Worm (Caenorhabditis elegans) whole organism, late embryonic: ENCODE results near the gene clec-5.

ENCODE experiments used
- C08G9.2 ChIP-seq: sonication (generic microtip); optimal IDR thresholded peaks from 2 replicates; lab custom pipeline; 2016; ENCODE audit warnings: mild to moderate bottlenecking, missing genetic modification characterization, moderate library complexity, missing compliant biosample characterization
- C38D4.7 ChIP-seq: fragments of 200-800 bp; sonication (Bioruptor generic); optimal IDR thresholded peaks from 2 replicates; lab custom pipeline; 2018; ENCODE audit warnings: mild to moderate bottlenecking, missing genetic modification characterization, moderate library complexity, missing compliant biosample characterization
- T23F11.4 ChIP-seq: fragments of 200-800 bp; sonication (Bioruptor generic); optimal IDR thresholded peaks from 2 replicates; lab custom pipeline; 2018; ENCODE audit warnings: mild to moderate bottlenecking, missing genetic modification characterization, missing compliant biosample characterization
- ama-1 ChIP-seq: fragments of 150-350 bp; optimal IDR thresholded peaks from 2 replicates; lab custom pipeline; 2014
- ceh-14 ChIP-seq: sonication (generic microtip); optimal IDR thresholded peaks from 2 replicates; lab custom pipeline; 2016; ENCODE audit warnings: missing genotype, missing genetic modification characterization, missing compliant biosample characterization
- ceh-2 ChIP-seq: sonication (generic microtip); optimal IDR thresholded peaks from 2 replicates; lab custom pipeline; 2016; ENCODE audit warnings: missing genotype, missing genetic modification characterization, missing compliant biosample characterization
- ceh-24 ChIP-seq: sonication (generic microtip); optimal IDR thresholded peaks from 2 replicates; lab custom pipeline; 2016; ENCODE audit warnings: mild to moderate bottlenecking, missing genetic modification characterization, missing compliant biosample characterization
- ceh-31 ChIP-seq: sonication (generic microtip); optimal IDR thresholded peaks from 2 replicates; lab custom pipeline; 2016; ENCODE audit warnings: missing genetic modification characterization, missing compliant biosample characterization
- ceh-45 ChIP-seq: fragments of 200-800 bp; sonication (Bioruptor generic); IDR thresholded peaks from 2 replicates; pipeline ENCODE4 v1.3.6; 2022; ENCODE audit warnings: missing genetic modification reagents, missing genetic modification characterization, missing compliant biosample characterization
- ceh-48 ChIP-seq: sonication (generic microtip); optimal IDR thresholded peaks from 2 replicates; lab custom pipeline; 2016; ENCODE audit warnings: missing genetic modification characterization, inconsistent platforms, missing compliant biosample characterization
- ceh-9 ChIP-seq: sonication (generic microtip); optimal IDR thresholded peaks from 2 replicates; lab custom pipeline; 2016; ENCODE audit warnings: mild to moderate bottlenecking, missing genetic modification characterization, inconsistent platforms, missing compliant biosample characterization
- che-1 ChIP-seq: sonication (generic microtip); optimal IDR thresholded peaks from 2 replicates; lab custom pipeline; 2016; ENCODE audit warnings: mild to moderate bottlenecking, missing genetic modification characterization, missing compliant biosample characterization
- dmd-4 ChIP-seq: sonication (generic microtip); optimal IDR thresholded peaks from 2 replicates; lab custom pipeline; 2016; ENCODE audit warnings: borderline replicate concordance, missing genetic modification characterization, missing compliant biosample characterization
- dve-1 ChIP-seq: sonication (generic microtip); optimal IDR thresholded peaks from 2 replicates; lab custom pipeline; 2017; ENCODE audit warnings: antibody characterized with exemption, mild to moderate bottlenecking, missing genetic modification characterization, missing compliant biosample characterization
- elt-2 ChIP-seq: sonication (generic microtip); optimal IDR thresholded peaks from 2 replicates; lab custom pipeline; 2016; ENCODE audit warnings: missing genetic modification reagents, missing genetic modification characterization, missing compliant biosample characterization
- ets-4 ChIP-seq: sonication (generic microtip); optimal IDR thresholded peaks from 2 replicates; lab custom pipeline; 2016; ENCODE audit warnings: missing genetic modification characterization, missing compliant biosample characterization
- eyg-1 ChIP-seq: sonication (generic microtip); optimal IDR thresholded peaks from 2 replicates; lab custom pipeline; 2016; ENCODE audit warnings: missing genotype, missing genetic modification characterization, missing compliant biosample characterization
- fkh-6 ChIP-seq: sonication (generic microtip); optimal IDR thresholded peaks from 2 replicates; lab custom pipeline; 2016; ENCODE audit warnings: missing genetic modification characterization, missing compliant biosample characterization
- hlh-13 ChIP-seq: fragments of 200-800 bp; sonication (Bioruptor generic); optimal IDR thresholded peaks from 2 replicates; lab custom pipeline; 2018; ENCODE audit warnings: mild to moderate bottlenecking, missing genetic modification characterization, missing compliant biosample characterization
- hlh-6 ChIP-seq: sonication (generic microtip); optimal IDR thresholded peaks from 2 replicates; lab custom pipeline; 2016; ENCODE audit warnings: missing genotype, missing genetic modification characterization, missing compliant biosample characterization
- hlh-8 ChIP-seq: sonication (generic microtip); optimal IDR thresholded peaks from 2 replicates; lab custom pipeline; 2016; ENCODE audit warnings: missing genotype, missing genetic modification characterization, missing compliant biosample characterization
- lim-6 ChIP-seq: sonication (generic microtip); optimal IDR thresholded peaks from 2 replicates; lab custom pipeline; 2016; ENCODE audit warnings: missing genetic modification characterization, missing compliant biosample characterization
- madf-2 ChIP-seq: sonication (generic microtip); optimal IDR thresholded peaks from 2 replicates; lab custom pipeline; 2017; ENCODE audit warnings: missing genetic modification characterization, missing compliant biosample characterization
- nfya-1 ChIP-seq: sonication (generic microtip); optimal IDR thresholded peaks from 2 replicates; lab custom pipeline; 2017; ENCODE audit warnings: missing genetic modification characterization, mild to moderate bottlenecking, missing compliant biosample characterization, antibody characterized with exemption, moderate library complexity
- nhr-232 ChIP-seq: sonication (generic microtip); optimal IDR thresholded peaks from 2 replicates; lab custom pipeline; 2016; ENCODE audit warnings: missing genetic modification characterization, missing compliant biosample characterization
- pat-9 ChIP-seq: fragments of 200-800 bp; sonication (Bioruptor generic); optimal IDR thresholded peaks from 2 replicates; lab custom pipeline; 2018; ENCODE audit warnings: mild to moderate bottlenecking, missing genetic modification characterization, moderate library complexity, missing compliant biosample characterization
- pax-1 ChIP-seq: fragments of 150-350 bp; optimal IDR thresholded peaks from 2 replicates; lab custom pipeline; 2014; ENCODE audit warnings: missing biosample characterization, missing genetic modification characterization
- pha-2 ChIP-seq: sonication (generic microtip); optimal IDR thresholded peaks from 2 replicates; lab custom pipeline; 2017; ENCODE audit warnings: mild to moderate bottlenecking, missing genetic modification characterization, missing compliant biosample characterization
- pha-4 ChIP-seq: fragments of 150-350 bp; optimal IDR thresholded peaks from 2 replicates; lab custom pipeline; 2018; ENCODE audit warnings: missing biosample characterization, missing genetic modification reagents, missing genetic modification characterization
- pros-1 ChIP-seq: fragments of 150-350 bp; optimal IDR thresholded peaks from 2 replicates; lab custom pipeline; 2014; ENCODE audit warnings: missing biosample characterization, missing genetic modification reagents, missing genetic modification characterization
- sox-4 ChIP-seq: sonication (generic microtip); optimal IDR thresholded peaks from 2 replicates; lab custom pipeline; 2017; ENCODE audit warnings: mild to moderate bottlenecking, missing genetic modification characterization, inconsistent platforms, missing compliant biosample characterization
- unc-86 ChIP-seq: sonication (generic microtip); optimal IDR thresholded peaks from 2 replicates; lab custom pipeline; 2016; ENCODE audit warnings: missing genetic modification characterization, missing compliant biosample characterization
- zip-5 ChIP-seq: sonication (generic microtip); optimal IDR thresholded peaks from 2 replicates; lab custom pipeline; 2016; ENCODE audit warnings: missing genetic modification characterization, missing compliant biosample characterization
- ztf-16 ChIP-seq: sonication (generic microtip); optimal IDR thresholded peaks from 2 replicates; lab custom pipeline; 2017; ENCODE audit warnings: missing genetic modification characterization, missing compliant biosample characterization

Gene clec-5

ce11 chrIII:4875663-4876062 is 7.7 kb downstream of the clec-5 start:
- TF ChIP-seq C38D4.7 (GFP tag; lab: Kevin White, UChicago) (no peak), ceh-31 (peak; percentile 24)

- no peak for TF ChIP-seq elt-2 (tag; lab: Kevin White, UChicago)
- no peak for TF ChIP-seq ets-4 (tag; lab: Kevin White, UChicago)
- TF ChIP-seq pha-4 = no peak
- no peak for TF ChIP-seq nfya-1 (tag; lab: Kevin White, UChicago)
- no peak for TF ChIP-seq dve-1
- no peak for TF ChIP-seq C08G9.2
Observed at ce11 chrIII:4874671-4875070, 8.7 kb downstream of the clec-5 start, which contains the start of gene C35D10.12. Gene C35D10.12, minus strand, starts transcription at chrIII:4874771.

DNA sequence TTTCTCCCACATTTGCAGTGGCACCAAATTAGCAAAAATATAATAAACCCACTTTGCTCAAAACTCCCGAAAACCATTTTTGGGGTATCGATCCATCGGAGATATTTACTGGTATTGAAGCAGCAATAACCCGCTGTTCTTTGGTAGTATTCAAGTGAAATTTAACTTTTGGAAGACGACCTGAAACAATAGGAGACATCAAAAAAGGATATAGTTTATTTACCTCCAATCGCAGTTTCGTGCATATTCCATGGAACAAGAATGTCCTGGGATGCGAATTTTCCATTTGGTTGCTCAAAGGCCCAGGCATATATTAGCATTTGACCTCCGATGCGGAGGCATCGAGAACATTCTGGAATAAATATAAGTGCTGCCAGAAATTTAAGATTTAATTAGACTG is 10.0 kb downstream of the clec-5 start:
- no peak for TF ChIP-seq hlh-13 (GFP tag; lab: Kevin White, UChicago)
- TF ChIP-seq ceh-45 (GFP tag; lab: Robert Waterston, UW) = no peak
- no peak for TF ChIP-seq ceh-2 (tag; lab: Kevin White, UChicago)
- no peak for TF ChIP-seq fkh-6 (tag; lab: Kevin White, UChicago)
- TF ChIP-seq pha-2 (tag; lab: Kevin White, UChicago) = no peak
- TF ChIP-seq lim-6 (tag; lab: Kevin White, UChicago) = no peak
- TF ChIP-seq ceh-14 (tag; lab: Kevin White, UChicago) = no peak
- TF ChIP-seq dmd-4 (tag; lab: Kevin White, UChicago) = no peak
- no peak for TF ChIP-seq sox-4 (tag; lab: Kevin White, UChicago)
- TF ChIP-seq hlh-8 = no peak
- TF ChIP-seq unc-86 (tag; lab: Kevin White, UChicago) = no peak
- no peak for TF ChIP-seq ceh-31
- no peak for TF ChIP-seq C08G9.2
- TF ChIP-seq ama-1 (lab: Kevin White, UChicago) = no peak
- TF ChIP-seq ceh-48 (tag; lab: Kevin White, UChicago) = no peak
- no peak for TF ChIP-seq ceh-24 (tag; lab: Kevin White, UChicago)
- no peak for TF ChIP-seq ceh-9 (tag; lab: Kevin White, UChicago)
- TF ChIP-seq T23F11.4 (GFP tag; lab: Kevin White, UChicago) = no peak
- no peak for TF ChIP-seq pha-4
- no peak for TF ChIP-seq zip-5 (tag; lab: Kevin White, UChicago)

- TF ChIP-seq pha-2 (tag; lab: Kevin White, UChicago) = no peak
- TF ChIP-seq hlh-6 (tag; lab: Kevin White, UChicago) = no peak
- no peak for TF ChIP-seq ztf-16 (tag; lab: Kevin White, UChicago)
- TF ChIP-seq pax-1 (tag; lab: Kevin White, UChicago) = no peak
Observed at ce11 chrIII:4870478-4870877, 12.9 kb downstream of the clec-5 start, which contains the start of gene gipc-1. Gene gipc-1, plus strand, starts transcription at chrIII:4870778.

DNA sequence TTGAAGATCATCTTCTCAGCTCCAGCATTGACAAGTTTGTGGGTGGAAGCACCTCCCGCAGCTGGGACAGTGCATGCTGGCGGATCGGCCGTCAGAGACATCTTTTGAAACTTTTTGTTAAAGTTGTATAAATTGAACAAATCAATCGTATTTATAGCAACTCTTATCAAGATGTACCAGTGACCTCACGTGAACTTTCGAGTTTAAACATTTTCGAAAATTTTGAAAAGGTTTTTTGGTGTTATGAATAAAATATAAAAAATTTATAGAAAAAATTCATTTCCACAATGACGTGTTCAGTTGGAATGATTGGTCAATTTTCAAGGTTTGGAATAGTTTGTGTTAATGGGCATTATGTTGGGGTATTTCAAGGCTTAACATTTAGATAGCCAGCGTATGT is 14.8 kb downstream of the clec-5 start, which contains the start of the genes msd-4 and C35D10.3:
msd-4 (minus strand) TSS at position 101 of the 400 bp plus-strand sequence.
C35D10.3 (plus strand) TSS at position 279 of the 400 bp plus-strand sequence.
- TF ChIP-seq ceh-24 (tag; lab: Kevin White, UChicago) (no peak), pros-1 (tag; lab: Kevin White, UChicago) (no peak), eyg-1 (tag; lab: Kevin White, UChicago) (no peak), nhr-232 (tag; lab: Kevin White, UChicago) (no peak), madf-2 (tag; lab: Kevin White, UChicago) (no peak), che-1 (tag; lab: Kevin White, UChicago) (no peak), pat-9 (tag; lab: Kevin White, UChicago) (no peak)
- TF ChIP-seq, all 69 proteins: peak for 0
